Worm (Caenorhabditis elegans) whole organism, young adult: ENCODE measurements around the gene gpd-4.

Experiments used
- B0019.2 ChIP-seq: fragments of 200-800 bp; sonication (Bioruptor generic); conservative IDR thresholded peaks from 2 replicates; pipeline ENCODE4 v1.3.6; 2022; ENCODE audit warnings: missing genetic modification reagents, missing genetic modification characterization, missing compliant biosample characterization
- B0261.1 ChIP-seq: sonication (generic microtip); optimal IDR thresholded peaks from 2 replicates; lab custom pipeline; 2016; ENCODE audit warnings: mild to moderate bottlenecking, missing genetic modification characterization, moderate library complexity, missing compliant biosample characterization
- B0336.3 ChIP-seq: fragments of 200-800 bp; sonication (Bioruptor generic); IDR thresholded peaks from 2 replicates; pipeline ENCODE4 v1.3.6; 2022; ENCODE audit warnings: missing genetic modification characterization, missing compliant biosample characterization
- D2030.7 ChIP-seq: fragments of 200-800 bp; sonication (Bioruptor generic); IDR thresholded peaks from 2 replicates; pipeline ENCODE4 v1.3.6; 2022; ENCODE audit warnings: missing genetic modification reagents, missing genetic modification characterization, missing compliant biosample characterization
- F10E7.11 ChIP-seq: sonication (generic microtip); optimal IDR thresholded peaks from 2 replicates; lab custom pipeline; 2017; ENCODE audit warnings: mild to moderate bottlenecking, missing genetic modification characterization, moderate library complexity, missing compliant biosample characterization
- F55B11.4 ChIP-seq: sonication (generic microtip); optimal IDR thresholded peaks from 2 replicates; lab custom pipeline; 2016; ENCODE audit warnings: missing compliant biosample characterization, missing genetic modification characterization, borderline replicate concordance; ENCODE audit not compliant: insufficient read depth
- K12H6.12 ChIP-seq: fragments of 200-800 bp; sonication (Bioruptor generic); optimal IDR thresholded peaks from 2 replicates; lab custom pipeline; 2018; ENCODE audit warnings: mild to moderate bottlenecking, missing genetic modification characterization, missing compliant biosample characterization
- Y53G8AR.9 ChIP-seq: fragments of 200-800 bp; sonication (Bioruptor generic); conservative IDR thresholded peaks from 2 replicates; pipeline ENCODE4 v1.3.6; 2022; ENCODE audit warnings: missing genetic modification reagents, missing genetic modification characterization, missing compliant biosample characterization
- Y67H2A.10 ChIP-seq: fragments of 200-800 bp; sonication (Bioruptor generic); conservative IDR thresholded peaks from 2 replicates; pipeline ENCODE4 v1.3.6; 2022; ENCODE audit warnings: missing genetic modification reagents, missing genetic modification characterization, missing compliant biosample characterization
- ZK185.1 ChIP-seq: sonication (generic microtip); optimal IDR thresholded peaks from 2 replicates; lab custom pipeline; 2016; ENCODE audit warnings: mild to moderate bottlenecking, missing genetic modification characterization, missing compliant biosample characterization; ENCODE audit not compliant: poor library complexity, severe bottlenecking
- atf-7 ChIP-seq: sonication (generic microtip); optimal IDR thresholded peaks from 2 replicates; lab custom pipeline; 2017; ENCODE audit warnings: mild to moderate bottlenecking, missing genetic modification characterization, missing compliant biosample characterization
- athp-1 ChIP-seq: sonication (generic microtip); optimal IDR thresholded peaks from 2 replicates; lab custom pipeline; 2017; ENCODE audit warnings: mild to moderate bottlenecking, missing genetic modification characterization, missing compliant biosample characterization
- attf-3 ChIP-seq: fragments of 200-800 bp; sonication (Bioruptor generic); conservative IDR thresholded peaks from 2 replicates; pipeline ENCODE4 v1.3.6; 2022; ENCODE audit warnings: missing genetic modification reagents, missing genetic modification characterization, missing compliant biosample characterization
- attf-5 ChIP-seq: fragments of 200-800 bp; sonication (Bioruptor generic); optimal IDR thresholded peaks from 2 replicates; lab custom pipeline; 2018; ENCODE audit warnings: mild to moderate bottlenecking, missing genetic modification characterization, missing compliant biosample characterization
- attf-6 ChIP-seq: fragments of 200-800 bp; sonication (Bioruptor generic); IDR thresholded peaks from 2 replicates; pipeline ENCODE4 v1.3.6; 2022; ENCODE audit warnings: missing genetic modification reagents, missing genetic modification characterization, missing compliant biosample characterization
- bed-1 ChIP-seq: fragments of 200-800 bp; sonication (Bioruptor generic); IDR thresholded peaks from 2 replicates; pipeline ENCODE4 v1.3.6; 2022; ENCODE audit warnings: missing genetic modification reagents, missing genetic modification characterization, missing compliant biosample characterization
- bed-2 ChIP-seq: fragments of 200-800 bp; sonication (Bioruptor generic); IDR thresholded peaks from 2 replicates; pipeline ENCODE4 v1.3.6; 2022; ENCODE audit warnings: missing genetic modification reagents, missing genetic modification characterization, missing compliant biosample characterization
- ccch-3 ChIP-seq: fragments of 200-800 bp; sonication (Bioruptor generic); optimal IDR thresholded peaks from 2 replicates; lab custom pipeline; 2018; ENCODE audit warnings: mild to moderate bottlenecking, missing genetic modification characterization, missing compliant biosample characterization
- ceh-79 ChIP-seq: sonication (generic microtip); optimal IDR thresholded peaks from 2 replicates; lab custom pipeline; 2017; ENCODE audit warnings: mild to moderate bottlenecking, missing genetic modification characterization, missing compliant biosample characterization
- dox-1 ChIP-seq: fragments of 200-800 bp; sonication (Bioruptor generic); IDR thresholded peaks from 2 replicates; pipeline ENCODE4 v1.3.6; 2022; ENCODE audit warnings: missing genetic modification reagents, missing genetic modification characterization, missing compliant biosample characterization
- dpff-1 ChIP-seq: sonication (generic microtip); optimal IDR thresholded peaks from 2 replicates; lab custom pipeline; 2017; ENCODE audit warnings: mild to moderate bottlenecking, missing genetic modification characterization, missing compliant biosample characterization
- egrh-3 ChIP-seq: fragments of 200-800 bp; sonication (Bioruptor generic); IDR thresholded peaks from 2 replicates; pipeline ENCODE4 v1.3.6; 2022; ENCODE audit warnings: missing genetic modification reagents, missing genetic modification characterization, missing compliant biosample characterization
- gei-17 ChIP-seq: fragments of 200-800 bp; sonication (Bioruptor generic); optimal IDR thresholded peaks from 2 replicates; lab custom pipeline; 2018; ENCODE audit warnings: mild to moderate bottlenecking, missing genetic modification characterization, missing compliant biosample characterization
- lir-1 ChIP-seq: fragments of 200-800 bp; sonication (Bioruptor generic); conservative IDR thresholded peaks from 2 replicates; pipeline ENCODE4 v1.3.6; 2022; ENCODE audit warnings: missing genetic modification reagents, missing genetic modification characterization, missing compliant biosample characterization
- lsl-1 ChIP-seq: fragments of 200-800 bp; sonication (Bioruptor generic); optimal IDR thresholded peaks from 2 replicates; lab custom pipeline; 2018; ENCODE audit warnings: mild to moderate bottlenecking, missing genetic modification characterization, moderate library complexity, missing compliant biosample characterization
- madf-3 ChIP-seq: fragments of 200-800 bp; sonication (Bioruptor generic); IDR thresholded peaks from 2 replicates; pipeline ENCODE4 v1.3.6; 2022; ENCODE audit warnings: missing genetic modification reagents, missing genetic modification characterization, missing compliant biosample characterization
- madf-8 ChIP-seq: fragments of 200-800 bp; sonication (Bioruptor generic); conservative IDR thresholded peaks from 2 replicates; pipeline ENCODE4 v1.3.6; 2022; ENCODE audit warnings: missing genetic modification reagents, missing genetic modification characterization, missing compliant biosample characterization
- mel-28 ChIP-seq: sonication (generic microtip); optimal IDR thresholded peaks from 2 replicates; lab custom pipeline; 2016; ENCODE audit warnings: borderline replicate concordance, mild to moderate bottlenecking, missing genetic modification characterization, missing compliant biosample characterization
- nfya-1 ChIP-seq: sonication (generic microtip); optimal IDR thresholded peaks from 2 replicates; lab custom pipeline; 2017; ENCODE audit warnings: antibody characterized with exemption, missing compliant biosample characterization, missing genetic modification characterization, borderline replicate concordance; ENCODE audit not compliant: insufficient read depth
- nfya-2 ChIP-seq: fragments of 200-800 bp; sonication (Bioruptor generic); IDR thresholded peaks from 2 replicates; pipeline ENCODE4 v1.3.6; 2022; ENCODE audit warnings: missing genetic modification reagents, missing genetic modification characterization, missing compliant biosample characterization
- nfyb-1 ChIP-seq: fragments of 200-800 bp; sonication (Bioruptor generic); IDR thresholded peaks from 2 replicates; pipeline ENCODE4 v1.3.6; 2022; ENCODE audit warnings: missing genetic modification reagents, missing genetic modification characterization, missing compliant biosample characterization
- nhr-27 ChIP-seq: fragments of 200-800 bp; sonication (Bioruptor generic); optimal IDR thresholded peaks from 2 replicates; lab custom pipeline; 2018; ENCODE audit warnings: mild to moderate bottlenecking, missing genetic modification characterization, moderate library complexity, missing compliant biosample characterization
- nhr-80 ChIP-seq: sonication (generic microtip); optimal IDR thresholded peaks from 2 replicates; lab custom pipeline; 2016; ENCODE audit warnings: missing genetic modification characterization, missing compliant biosample characterization
- rec-8 ChIP-seq, 2 experiments: sonication (generic microtip); optimal IDR thresholded peaks; 2 replicates each; lab custom pipeline; 2016; ENCODE audit warnings: mild to moderate bottlenecking in 2 of 2, missing genetic modification characterization in 2 of 2, missing genetic modification reagents in 2 of 2, missing genotype in 2 of 2, missing biosample characterization in 1 of 2, missing compliant biosample characterization in 1 of 2, moderate library complexity in 1 of 2
- repo-1 ChIP-seq: sonication (generic microtip); optimal IDR thresholded peaks from 2 replicates; lab custom pipeline; 2017; ENCODE audit warnings: mild to moderate bottlenecking, missing genetic modification characterization, missing compliant biosample characterization
- rpc-1 ChIP-seq, 2 experiments: fragments of 150-350 bp in 1 of 2; sonication (generic microtip) in 1 of 2; optimal IDR thresholded peaks; 2 replicates each; lab custom pipeline; 2014 to 2018; ENCODE audit warnings: missing biosample characterization in 1 of 2, missing genetic modification characterization in 1 of 2, missing genetic modification reagents in 1 of 2, missing genotype in 1 of 2
- snpc-1.1 ChIP-seq: sonication (generic microtip); optimal IDR thresholded peaks from 2 replicates; lab custom pipeline; 2017; ENCODE audit warnings: missing genetic modification characterization, mild to moderate bottlenecking, missing compliant biosample characterization, antibody characterized with exemption, moderate library complexity, missing genotype, missing genetic modification reagents; ENCODE audit not compliant: insufficient read depth
- snpc-3.4 ChIP-seq: sonication (generic microtip); optimal IDR thresholded peaks from 2 replicates; lab custom pipeline; 2017; ENCODE audit warnings: missing genetic modification characterization, mild to moderate bottlenecking, missing compliant biosample characterization, antibody characterized with exemption, moderate library complexity, missing genotype, missing genetic modification reagents
- sptf-2 ChIP-seq: fragments of 200-800 bp; sonication (Bioruptor generic); optimal IDR thresholded peaks from 2 replicates; lab custom pipeline; 2018; ENCODE audit warnings: mild to moderate bottlenecking, missing genetic modification characterization, missing compliant biosample characterization
- unc-130 ChIP-seq: sonication (generic microtip); optimal IDR thresholded peaks from 2 replicates; lab custom pipeline; 2016; ENCODE audit warnings: missing genetic modification reagents, missing genetic modification characterization, missing compliant biosample characterization
- unc-62 ChIP-seq: fragments of 150-350 bp; optimal IDR thresholded peaks from 2 replicates; lab custom pipeline; 2014; ENCODE audit warnings: missing biosample characterization, missing genetic modification reagents, missing genetic modification characterization
- ztf-25 ChIP-seq: fragments of 200-800 bp; sonication (Bioruptor generic); IDR thresholded peaks from 2 replicates; pipeline ENCODE4 v1.3.6; 2022; ENCODE audit warnings: missing genetic modification reagents, missing genetic modification characterization, missing compliant biosample characterization
- ztf-6 ChIP-seq: fragments of 200-800 bp; sonication (Bioruptor generic); IDR thresholded peaks from 2 replicates; pipeline ENCODE4 v1.3.6; 2022; ENCODE audit warnings: missing genetic modification reagents, missing genetic modification characterization, missing compliant biosample characterization

gpd-4 gene

ce11 chrII:10192207-10192606 is 21.1 kb downstream of the gpd-4 start, which contains the start of gene R05H5.7:
Gene R05H5.7 (plus strand): TSS chrII:10192507.
- no peak for TF ChIP-seq B0336.3 (GFP tag; lab: Robert Waterston, UW)
- TF ChIP-seq athp-1 (tag; lab: Kevin White, UChicago) = no peak
- no peak for TF ChIP-seq rec-8 (tag; optimal IDR thresholded peaks at IDR 0.05; lab: Kevin White, UChicago)
- no peak for TF ChIP-seq madf-3 (GFP tag; lab: Robert Waterston, UW)
- TF ChIP-seq F55B11.4 (tag; lab: Kevin White, UChicago) = no peak
- TF ChIP-seq dpff-1 (tag; lab: Kevin White, UChicago) = no peak

- TF ChIP-seq attf-6 (GFP tag; lab: Robert Waterston, UW) (no peak), attf-3 (no peak), Y53G8AR.9 (GFP tag; lab: Robert Waterston, UW) (no peak), B0261.1 (tag; lab: Kevin White, UChicago) (no peak), nhr-80 (tag; lab: Kevin White, UChicago) (no peak), lir-1 (GFP tag; lab: Robert Waterston, UW) (no peak), B0019.2 (GFP tag; lab: Robert Waterston, UW) (no peak), ccch-3 (GFP tag; lab: Kevin White, UChicago) (no peak), bed-1 (GFP tag; lab: Robert Waterston, UW) (no peak), attf-5 (GFP tag; lab: Kevin White, UChicago) (no peak), rpc-1 (optimal IDR thresholded peaks at IDR 0.05; lab: Kevin White, UChicago) (no peak), rpc-1 (tag; optimal IDR thresholded peaks at IDR 0.05; lab: Kevin White, UChicago) (no peak)
Measured at ce11 chrII:10194605-10195004, 23.5 kb downstream of the gpd-4 start, which contains the start of gene srb-6. Gene srb-6 (plus strand): TSS chrII:10194905.

- TF ChIP-seq lsl-1 (GFP tag; lab: Kevin White, UChicago) (peak; percentile 80), repo-1 (tag; lab: Kevin White, UChicago) (no peak), madf-8 (GFP tag; lab: Robert Waterston, UW) (peak; percentile 91), ZK185.1 (tag; lab: Kevin White, UChicago) (peak; percentile 18), unc-62 (GFP tag; lab: Kevin White, UChicago) (no peak), K12H6.12 (no peak), attf-5 (GFP tag; lab: Kevin White, UChicago) (peak; percentile 76), ceh-79 (tag; lab: Kevin White, UChicago) (no peak), dox-1 (GFP tag; lab: Robert Waterston, UW) (no peak), nfyb-1 (0 out of 2 replicates have a peak, but pooled peaks have one; percentile 19), atf-7 (tag; lab: Kevin White, UChicago) (no peak), F55B11.4 (tag; lab: Kevin White, UChicago) (no peak), nfya-2 (GFP tag; lab: Robert Waterston, UW) (no peak), nfya-1 (tag; lab: Kevin White, UChicago) (no peak), ztf-6 (GFP tag; lab: Robert Waterston, UW) (0 out of 2 replicates have a peak, but pooled peaks have one; percentile 36), ztf-25 (GFP tag; lab: Robert Waterston, UW) (peak; percentile 65; the same call in 1 of the 2 replicates), snpc-3.4 (tag; lab: Kevin White, UChicago) (peak; percentile 70), F10E7.11 (tag; lab: Kevin White, UChicago) (no peak), unc-130 (GFP tag; lab: Kevin White, UChicago) (peak; percentile 92), mel-28 (tag; lab: Kevin White, UChicago) (no peak), Y67H2A.10 (GFP tag; lab: Robert Waterston, UW) (peak; percentile 68), snpc-1.1 (tag; lab: Kevin White, UChicago) (peak; percentile 54), Y53G8AR.9 (GFP tag; lab: Robert Waterston, UW) (no peak), egrh-3 (peak; percentile 64), bed-2 (peak; percentile 50; the same call in 1 of the 2 replicates), D2030.7 (GFP tag; lab: Robert Waterston, UW) (peak; percentile 96), nhr-27 (tag; lab: Kevin White, UChicago) (no peak), sptf-2 (no peak), gei-17 (GFP tag; lab: Kevin White, UChicago) (no peak)
Measured at ce11 chrII:10197091-10197675, 26.1 kb downstream of the gpd-4 start, which contains the start of gene R05H5.3. Gene R05H5.3 (plus strand): TSS chrII:10197625.
